Worm (Caenorhabditis elegans) whole organism, late embryonic: ENCODE results near the gene C01G10.15.

Experiments used
- ama-1 ChIP-seq: fragments of 150-350 bp; optimal IDR thresholded peaks from 2 replicates; lab custom pipeline; 2014
- ceh-18 ChIP-seq: sonication (generic microtip); optimal IDR thresholded peaks from 2 replicates; lab custom pipeline; 2016; ENCODE audit warnings: missing genetic modification characterization, missing compliant biosample characterization
- ceh-34 ChIP-seq: sonication (generic microtip); optimal IDR thresholded peaks from 2 replicates; lab custom pipeline; 2016; ENCODE audit warnings: mild to moderate bottlenecking, missing genetic modification characterization, missing compliant biosample characterization
- ceh-9 ChIP-seq: sonication (generic microtip); optimal IDR thresholded peaks from 2 replicates; lab custom pipeline; 2016; ENCODE audit warnings: mild to moderate bottlenecking, missing genetic modification characterization, inconsistent platforms, missing compliant biosample characterization
- fax-1 ChIP-seq: sonication (generic microtip); optimal IDR thresholded peaks from 2 replicates; lab custom pipeline; 2016; ENCODE audit warnings: missing genotype, missing genetic modification characterization, missing compliant biosample characterization
- nhr-11 ChIP-seq: fragments of 150-350 bp; optimal IDR thresholded peaks from 2 replicates; lab custom pipeline; 2014; ENCODE audit warnings: missing biosample characterization, missing genetic modification characterization
- pqm-1 ChIP-seq: sonication (generic microtip); optimal IDR thresholded peaks from 2 replicates; lab custom pipeline; 2016; ENCODE audit warnings: missing genetic modification characterization, missing compliant biosample characterization
- tbx-2 ChIP-seq: sonication (generic microtip); optimal IDR thresholded peaks from 2 replicates; lab custom pipeline; 2016; ENCODE audit warnings: missing genetic modification characterization, missing compliant biosample characterization

- no peak for TF ChIP-seq ceh-34 (tag; lab: Kevin White, UChicago)
- TF ChIP-seq fax-1 (tag; lab: Kevin White, UChicago), result no peak
- TF ChIP-seq ama-1, result no peak
- no peak for TF ChIP-seq ceh-9
- no peak for TF ChIP-seq pqm-1
- no peak for TF ChIP-seq tbx-2 (tag; lab: Kevin White, UChicago)
- no peak for TF ChIP-seq ceh-18 (tag; lab: Kevin White, UChicago)
- TF ChIP-seq nhr-11, result no peak
These were observed 27.6 kb downstream of the C01G10.15 start, which contains the start of the genes mcm-3 and C25D7.15 for ce11 chrV:15059534-15059933.
